Fruit fly (Drosophila melanogaster) Kc167 (cell line): Measurements from ENCODE around the gene glu.

Experiments used
- Myc ChIP-seq: fragments of >200 bp; optimal IDR thresholded peaks from 2 replicates; lab custom pipeline; 2017; ENCODE audit warnings: missing external identifiers
- Sin3A ChIP-seq: fragments of >200 bp; optimal IDR thresholded peaks from 2 replicates; lab custom pipeline; 2018; ENCODE audit warnings: missing external identifiers
- h ChIP-seq: fragments of >200 bp; optimal IDR thresholded peaks from 3 replicates; lab custom pipeline; 2018; ENCODE audit warnings: missing external identifiers
- insv ChIP-seq: fragments of >200 bp; optimal IDR thresholded peaks from 3 replicates; lab custom pipeline; 2018; ENCODE audit warnings: missing external identifiers
- psq ChIP-seq: fragments of >200 bp; optimal IDR thresholded peaks from 2 replicates; lab custom pipeline; 2017; ENCODE audit warnings: missing external identifiers
- ttk ChIP-seq: sonication (Bioruptor generic); optimal IDR thresholded peaks from 2 replicates; lab custom pipeline; 2017; ENCODE audit warnings: missing external identifiers

The glu gene

DNA sequence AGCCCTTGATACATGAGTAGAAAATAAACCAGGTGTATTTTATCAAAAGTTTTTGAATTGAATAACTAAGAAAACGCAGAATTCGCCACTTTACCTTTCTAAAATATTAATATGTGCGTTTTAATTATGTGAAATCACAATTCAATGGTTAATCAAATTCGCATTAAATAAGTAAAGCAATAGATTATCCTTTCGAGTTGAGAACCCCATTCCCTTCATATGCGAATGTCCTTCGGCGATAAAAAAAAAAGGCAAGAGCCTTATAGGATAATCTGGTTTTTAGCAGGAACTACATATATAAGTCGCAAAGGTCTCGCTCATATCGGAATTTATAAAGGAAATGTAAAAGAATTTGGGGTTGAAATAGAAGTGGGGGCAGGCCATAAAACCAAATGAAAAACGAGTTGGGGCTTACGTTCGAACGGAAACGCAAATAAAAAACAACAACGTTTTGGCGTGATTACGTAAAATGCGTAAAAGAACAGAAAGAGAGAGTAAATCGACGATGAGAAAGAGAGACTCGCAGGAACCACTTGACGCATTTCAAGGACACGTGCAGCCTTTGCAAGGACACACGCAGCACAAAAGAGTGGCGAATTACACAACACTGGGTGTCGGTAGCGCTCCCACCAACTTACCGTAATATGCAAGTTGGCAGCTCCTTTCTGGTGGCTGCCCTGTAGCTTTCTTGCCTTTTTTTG is 22.9 kb downstream of the glu start:
- no peak for TF ChIP-seq psq (lab: Kevin White, UChicago)
- no peak for TF ChIP-seq Myc (lab: Kevin White, UChicago)
- TF ChIP-seq h (lab: Kevin White, UChicago) = no peak
- TF ChIP-seq ttk (lab: Kevin White, UChicago) = no peak
- no peak for TF ChIP-seq insv
- TF ChIP-seq Sin3A (lab: Kevin White, UChicago) = no peak

DNA sequence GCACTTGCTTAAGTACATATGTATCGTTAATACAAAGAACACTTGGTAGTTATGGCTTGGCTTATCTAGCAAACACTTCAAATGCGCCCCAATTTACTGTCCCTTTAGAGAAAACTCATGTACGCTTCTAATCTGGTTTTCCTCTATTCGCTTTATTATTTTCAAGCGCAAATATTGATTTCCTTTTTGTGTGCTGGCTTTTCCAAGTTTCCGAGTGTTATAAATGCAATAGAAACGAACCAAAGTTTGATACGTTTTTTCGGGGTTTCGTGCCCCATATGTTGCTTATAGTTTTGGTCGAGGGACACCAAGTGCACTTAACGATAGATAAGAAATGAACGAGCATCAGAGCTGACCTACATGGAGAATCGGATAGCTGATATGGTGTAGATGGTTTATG is 24.3 kb downstream of the glu start:
- TF ChIP-seq insv = no peak
- TF ChIP-seq psq (lab: Kevin White, UChicago) = no peak
- no peak for TF ChIP-seq Sin3A (lab: Kevin White, UChicago)
- TF ChIP-seq Myc (lab: Kevin White, UChicago) = no peak
- no peak for TF ChIP-seq ttk (lab: Kevin White, UChicago)
- no peak for TF ChIP-seq h (lab: Kevin White, UChicago)

DNA sequence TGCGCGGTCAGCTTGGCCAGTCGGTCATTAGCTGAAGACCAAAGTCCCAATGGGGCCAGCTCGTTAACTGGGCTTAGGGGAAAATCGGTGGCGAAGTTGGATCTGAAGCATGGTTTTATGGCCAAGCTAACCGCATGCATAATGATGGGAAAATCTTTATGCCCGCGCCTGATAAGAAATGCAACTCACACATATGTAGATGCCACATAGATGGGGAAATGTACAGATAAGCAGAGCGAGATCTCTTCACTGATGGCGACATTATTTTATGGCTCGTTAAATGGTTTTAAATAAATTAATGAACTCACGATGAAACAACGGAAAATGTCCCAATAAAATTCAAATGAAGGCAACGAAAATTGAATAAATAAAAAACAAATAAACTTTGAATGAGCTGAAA is 26.3 kb downstream of the glu start:
- TF ChIP-seq insv (no peak), Sin3A (lab: Kevin White, UChicago) (no peak), h (lab: Kevin White, UChicago) (no peak), psq (lab: Kevin White, UChicago) (no peak), ttk (lab: Kevin White, UChicago) (no peak), Myc (lab: Kevin White, UChicago) (no peak)

DNA sequence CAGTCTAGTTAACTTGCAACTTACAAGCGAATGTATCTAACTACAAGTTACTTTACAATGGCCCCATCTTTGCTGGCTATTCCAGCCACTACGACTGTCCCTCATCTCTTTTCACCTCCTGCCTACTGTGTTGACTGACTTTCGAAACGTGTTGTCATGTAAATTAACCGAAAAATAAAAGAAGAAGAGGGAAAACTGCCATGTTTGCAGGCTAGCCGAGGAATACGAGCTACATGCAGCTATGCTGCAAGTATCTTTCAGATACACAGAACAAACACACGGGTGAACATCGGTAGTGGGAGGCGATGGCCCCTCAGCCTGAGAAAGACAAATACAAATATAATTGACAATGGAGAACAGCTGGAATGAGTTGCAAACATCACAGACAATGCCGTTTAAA is 27.5 kb downstream of the glu start:
- no peak for TF ChIP-seq insv
- TF ChIP-seq Sin3A (lab: Kevin White, UChicago) = no peak
- TF ChIP-seq h (lab: Kevin White, UChicago) = no peak
- no peak for TF ChIP-seq ttk (lab: Kevin White, UChicago)

DNA sequence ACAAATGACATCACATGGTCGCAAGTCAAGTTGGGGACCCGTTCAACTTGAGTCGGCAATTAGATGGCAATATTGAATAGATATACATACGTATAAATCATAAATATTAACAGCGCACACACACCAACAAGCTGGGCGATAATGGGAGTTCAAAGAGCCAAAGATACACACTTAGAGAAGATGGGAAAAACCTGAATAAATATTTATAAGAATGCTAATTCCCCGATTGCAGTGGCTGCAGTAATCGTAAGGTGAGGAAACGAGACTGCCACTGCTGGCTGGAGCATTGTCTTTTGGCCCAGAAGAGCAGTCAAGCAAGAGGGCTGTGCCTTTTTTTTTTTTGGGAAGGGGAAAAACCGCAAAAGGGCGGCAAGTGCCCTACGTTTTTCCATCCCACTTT is 28.0 kb downstream of the glu start:
- TF ChIP-seq psq (lab: Kevin White, UChicago) (no peak), Myc (lab: Kevin White, UChicago) (no peak), h (lab: Kevin White, UChicago) (no peak), insv (no peak), ttk (lab: Kevin White, UChicago) (no peak), Sin3A (lab: Kevin White, UChicago) (no peak)

DNA sequence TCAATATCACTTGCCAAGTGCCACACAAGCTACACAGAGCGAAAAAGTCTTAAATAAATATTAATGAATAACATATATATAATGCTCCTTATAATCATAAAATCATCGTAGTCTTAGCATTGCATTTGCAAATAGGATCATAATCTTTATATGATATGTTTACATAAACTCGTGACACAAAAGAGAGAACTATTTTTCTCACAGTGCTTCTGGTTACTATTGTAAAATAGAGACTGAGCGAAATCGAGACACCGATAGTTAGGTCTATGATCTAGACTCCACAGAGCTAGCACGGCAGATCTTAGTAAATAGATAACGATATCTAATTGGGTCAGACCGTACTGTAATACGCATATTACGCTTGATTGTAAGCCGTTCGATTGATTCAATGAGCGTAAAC is 28.5 kb downstream of the glu start:
- TF ChIP-seq Myc (lab: Kevin White, UChicago) (no peak), psq (lab: Kevin White, UChicago) (no peak), Sin3A (lab: Kevin White, UChicago) (no peak), insv (no peak), h (lab: Kevin White, UChicago) (no peak), ttk (lab: Kevin White, UChicago) (no peak)

DNA sequence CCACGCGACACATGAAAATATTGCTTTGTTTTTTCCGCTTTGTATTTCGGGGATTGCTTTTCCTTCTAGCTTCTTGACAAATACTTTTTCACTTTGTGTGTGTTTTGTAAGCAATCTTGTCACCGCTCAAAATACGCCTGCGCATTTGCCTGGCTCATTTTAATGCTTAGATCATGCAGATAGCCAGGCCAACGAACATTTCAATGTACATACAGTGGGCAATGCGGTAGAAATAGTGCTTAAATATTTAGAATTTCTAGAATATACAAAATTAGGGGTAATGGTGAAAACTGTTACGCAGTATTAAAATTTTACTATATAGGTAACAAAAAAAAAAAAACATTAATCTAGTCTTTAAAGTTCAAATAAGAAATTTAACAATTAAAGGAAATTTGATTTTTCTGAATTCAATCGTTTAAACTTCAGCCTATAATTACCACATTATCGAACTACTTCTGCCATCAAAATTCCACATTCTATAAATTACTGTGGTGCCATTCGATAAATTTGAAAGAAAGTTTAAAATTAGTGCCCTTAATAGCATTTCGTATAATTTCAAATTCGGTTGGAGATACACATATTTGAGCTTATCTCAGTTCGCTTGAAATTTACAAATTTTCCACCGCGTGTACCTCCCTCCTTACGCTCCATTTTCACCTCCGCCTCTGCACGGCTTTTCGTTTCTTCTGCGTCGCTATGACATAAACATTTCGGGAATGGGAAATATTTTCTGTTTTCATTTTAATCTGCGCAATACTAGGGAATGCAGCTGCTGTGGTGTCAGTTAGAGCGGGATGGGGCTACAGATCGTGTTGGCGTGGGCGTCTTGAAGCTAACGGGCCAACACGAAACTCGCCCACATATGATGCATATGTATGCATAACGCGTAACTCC is 31.1 kb downstream of the glu start:
- TF ChIP-seq psq (lab: Kevin White, UChicago) (no peak), h (lab: Kevin White, UChicago) (no peak), insv (no peak), ttk (lab: Kevin White, UChicago) (no peak), Myc (lab: Kevin White, UChicago) (no peak), Sin3A (lab: Kevin White, UChicago) (no peak)

DNA sequence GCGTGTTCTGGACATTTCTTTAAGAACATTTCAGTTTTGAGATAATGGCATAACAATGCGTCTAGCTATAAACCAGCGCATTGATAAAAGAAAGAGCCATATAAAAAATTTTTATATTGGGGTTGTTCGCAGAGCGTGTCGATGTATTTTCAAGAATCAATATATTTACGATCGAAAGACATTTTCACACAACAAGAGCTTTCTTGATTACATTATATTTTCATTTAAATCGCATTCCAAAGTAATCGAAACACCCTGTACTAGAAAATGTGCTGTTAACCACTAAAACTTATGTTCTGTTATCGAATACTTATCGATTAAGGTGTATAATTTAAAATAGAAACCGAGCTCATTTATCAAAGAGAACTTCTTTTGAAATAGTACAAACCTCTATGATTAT is 34.4 kb downstream of the glu start:
- TF ChIP-seq psq (lab: Kevin White, UChicago) (peak; percentile 53), h (lab: Kevin White, UChicago) (no peak)

DNA sequence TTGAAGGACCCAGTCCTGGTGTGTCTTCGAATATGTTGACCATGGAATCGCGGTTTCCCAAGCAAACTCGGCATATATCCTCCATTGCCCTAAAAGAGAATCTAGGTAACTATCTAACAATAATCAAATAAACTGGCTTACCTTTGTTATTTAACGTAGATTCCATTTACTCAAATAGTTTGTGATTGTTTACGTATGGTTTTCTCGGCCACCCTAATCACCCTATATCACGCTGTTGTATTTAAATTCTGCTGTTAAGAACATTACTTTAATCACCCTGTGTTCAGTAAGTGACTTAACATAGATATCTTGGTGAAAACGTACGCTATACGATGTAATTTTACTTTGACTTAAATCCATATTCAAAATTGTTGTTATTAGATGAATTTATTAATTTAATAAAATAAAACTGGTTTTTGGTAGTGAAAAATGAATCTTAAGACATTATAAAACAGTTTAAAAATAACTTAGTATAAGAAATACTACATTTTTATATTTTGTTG is 35.1 kb downstream of the glu start:
- TF ChIP-seq psq (lab: Kevin White, UChicago) (peak; percentile 46), insv (no peak), ttk (lab: Kevin White, UChicago) (no peak), Myc (lab: Kevin White, UChicago) (no peak)

DNA sequence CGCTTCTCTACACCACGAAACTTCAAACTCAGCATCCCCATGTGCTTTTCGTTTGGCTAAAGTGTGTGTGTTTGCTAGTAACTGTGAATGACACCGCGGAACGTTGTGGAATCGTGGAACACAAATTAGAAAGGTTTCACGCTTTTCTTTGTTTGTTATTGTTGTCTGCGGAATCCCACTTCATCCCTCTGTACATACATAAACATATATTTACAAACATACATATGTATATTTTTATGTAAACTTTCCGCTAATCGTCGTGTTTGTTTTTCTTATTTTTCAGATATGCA is 47.6 kb downstream of the glu start:
- TF ChIP-seq Sin3A (lab: Kevin White, UChicago) (no peak), psq (lab: Kevin White, UChicago) (no peak), ttk (lab: Kevin White, UChicago) (no peak), Myc (lab: Kevin White, UChicago) (no peak), insv (no peak), h (lab: Kevin White, UChicago) (no peak)

DNA sequence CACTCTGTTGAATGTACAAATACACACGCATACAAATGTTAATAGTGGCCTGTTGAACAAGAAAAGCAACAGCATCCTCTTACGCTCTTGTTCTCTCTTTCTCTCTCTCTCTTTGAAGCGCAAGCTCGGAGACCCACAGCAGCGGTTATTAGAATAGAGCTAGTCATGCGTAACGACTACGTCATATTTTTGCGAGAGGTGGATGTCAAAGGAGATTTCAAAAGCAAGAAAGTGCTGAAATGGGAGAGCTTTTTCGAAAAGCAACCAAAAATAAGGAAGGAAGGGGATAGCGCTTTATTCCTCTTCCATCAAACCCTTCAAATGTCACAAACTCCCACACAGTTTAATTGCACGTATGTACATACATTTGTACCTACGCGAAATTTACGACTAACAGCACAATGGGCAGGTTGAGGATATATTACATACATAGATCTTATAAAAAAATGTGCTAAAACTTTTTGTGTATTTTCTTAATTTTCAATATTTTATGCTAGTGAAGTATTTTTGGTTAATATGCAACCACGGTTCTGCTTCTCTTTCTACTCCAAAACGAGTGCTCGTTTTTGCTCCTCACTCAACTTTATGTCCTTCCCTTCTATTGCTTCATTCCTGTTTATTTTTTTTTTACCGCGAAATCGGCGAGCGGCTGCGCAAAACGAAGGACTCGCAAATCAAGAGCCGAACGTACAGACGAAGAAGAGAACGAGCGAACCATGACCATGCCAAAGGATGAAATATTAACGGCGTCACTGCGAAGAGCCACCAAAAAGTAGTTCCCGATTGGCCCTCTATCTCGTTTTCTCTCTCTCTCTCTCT is 48.2 kb downstream of the glu start:
- TF ChIP-seq psq (lab: Kevin White, UChicago) = no peak
- no peak for TF ChIP-seq ttk (lab: Kevin White, UChicago)
- no peak for TF ChIP-seq insv
- TF ChIP-seq Myc (lab: Kevin White, UChicago) = no peak
- no peak for TF ChIP-seq h (lab: Kevin White, UChicago)
- TF ChIP-seq Sin3A (lab: Kevin White, UChicago) = no peak
